Worm (Caenorhabditis elegans) whole organism, young adult: ENCODE measurements around the gene sre-48.

ENCODE experiments used
- B0019.2 ChIP-seq: fragments of 200-800 bp; sonication (Bioruptor generic); conservative IDR thresholded peaks from 2 replicates; pipeline ENCODE4 v1.3.6; 2022; ENCODE audit warnings: missing genetic modification reagents, missing genetic modification characterization, missing compliant biosample characterization
- B0035.1 ChIP-seq: sonication (generic microtip); optimal IDR thresholded peaks from 2 replicates; lab custom pipeline; 2016; ENCODE audit warnings: missing genetic modification characterization, mild to moderate bottlenecking, missing compliant biosample characterization, missing genotype, missing genetic modification reagents
- B0336.3 ChIP-seq: fragments of 200-800 bp; sonication (Bioruptor generic); IDR thresholded peaks from 2 replicates; pipeline ENCODE4 v1.3.6; 2022; ENCODE audit warnings: missing genetic modification characterization, missing compliant biosample characterization
- F10E7.11 ChIP-seq: sonication (generic microtip); optimal IDR thresholded peaks from 2 replicates; lab custom pipeline; 2017; ENCODE audit warnings: mild to moderate bottlenecking, missing genetic modification characterization, moderate library complexity, missing compliant biosample characterization
- F22D6.2 ChIP-seq: sonication (generic microtip); optimal IDR thresholded peaks from 2 replicates; lab custom pipeline; 2016; ENCODE audit warnings: mild to moderate bottlenecking, missing genetic modification characterization, missing compliant biosample characterization
- F33H1.4 ChIP-seq: fragments of 200-800 bp; sonication (Bioruptor generic); IDR thresholded peaks from 2 replicates; pipeline ENCODE4 v1.3.6; 2022; ENCODE audit warnings: missing genetic modification reagents, missing genetic modification characterization, missing compliant biosample characterization
- F49E8.2 ChIP-seq: sonication (generic microtip); optimal IDR thresholded peaks from 3 replicates; lab custom pipeline; 2017; ENCODE audit warnings: missing genetic modification characterization, mild to moderate bottlenecking, missing compliant biosample characterization, antibody characterized with exemption, moderate library complexity; ENCODE audit not compliant: insufficient read depth
- F57C9.4 ChIP-seq: sonication (generic microtip); optimal IDR thresholded peaks from 2 replicates; lab custom pipeline; 2017; ENCODE audit warnings: mild to moderate bottlenecking, missing genetic modification characterization, missing compliant biosample characterization
- Y53G8AR.9 ChIP-seq: fragments of 200-800 bp; sonication (Bioruptor generic); conservative IDR thresholded peaks from 2 replicates; pipeline ENCODE4 v1.3.6; 2022; ENCODE audit warnings: missing genetic modification reagents, missing genetic modification characterization, missing compliant biosample characterization
- Y67H2A.10 ChIP-seq: fragments of 200-800 bp; sonication (Bioruptor generic); conservative IDR thresholded peaks from 2 replicates; pipeline ENCODE4 v1.3.6; 2022; ENCODE audit warnings: missing genetic modification reagents, missing genetic modification characterization, missing compliant biosample characterization
- Y79H2A.3 ChIP-seq: fragments of 200-800 bp; sonication (Bioruptor generic); conservative IDR thresholded peaks from 2 replicates; pipeline ENCODE4 v1.3.6; 2022; ENCODE audit warnings: missing genetic modification reagents, missing genetic modification characterization, missing compliant biosample characterization
- Y95B8A.8 ChIP-seq: fragments of 200-800 bp; sonication (Bioruptor generic); IDR thresholded peaks from 2 replicates; pipeline ENCODE4 v1.3.6; 2022; ENCODE audit warnings: missing genetic modification reagents, missing genetic modification characterization, missing compliant biosample characterization
- atf-7 ChIP-seq: sonication (generic microtip); optimal IDR thresholded peaks from 2 replicates; lab custom pipeline; 2017; ENCODE audit warnings: mild to moderate bottlenecking, missing genetic modification characterization, missing compliant biosample characterization
- bed-1 ChIP-seq: fragments of 200-800 bp; sonication (Bioruptor generic); IDR thresholded peaks from 2 replicates; pipeline ENCODE4 v1.3.6; 2022; ENCODE audit warnings: missing genetic modification reagents, missing genetic modification characterization, missing compliant biosample characterization
- ccch-3 ChIP-seq: fragments of 200-800 bp; sonication (Bioruptor generic); optimal IDR thresholded peaks from 2 replicates; lab custom pipeline; 2018; ENCODE audit warnings: mild to moderate bottlenecking, missing genetic modification characterization, missing compliant biosample characterization
- ceh-100 ChIP-seq: fragments of 200-800 bp; sonication (Bioruptor generic); IDR thresholded peaks from 2 replicates; pipeline ENCODE4 v1.3.6; 2022; ENCODE audit warnings: missing genetic modification reagents, missing genetic modification characterization, missing compliant biosample characterization
- ceh-27 ChIP-seq: fragments of 200-800 bp; sonication (Bioruptor generic); optimal IDR thresholded peaks from 2 replicates; lab custom pipeline; 2018; ENCODE audit warnings: mild to moderate bottlenecking, missing genetic modification characterization, moderate library complexity, missing compliant biosample characterization
- ceh-40 ChIP-seq: fragments of 200-800 bp; sonication (Bioruptor generic); IDR thresholded peaks from 2 replicates; pipeline ENCODE4 v1.3.6; 2022; ENCODE audit warnings: missing genetic modification characterization, missing compliant biosample characterization
- ceh-58 ChIP-seq: fragments of 200-800 bp; sonication (Bioruptor generic); IDR thresholded peaks from 2 replicates; pipeline ENCODE4 v1.3.6; 2022; ENCODE audit warnings: missing genetic modification characterization, missing compliant biosample characterization
- dox-1 ChIP-seq: fragments of 200-800 bp; sonication (Bioruptor generic); IDR thresholded peaks from 2 replicates; pipeline ENCODE4 v1.3.6; 2022; ENCODE audit warnings: missing genetic modification reagents, missing genetic modification characterization, missing compliant biosample characterization
- dpff-1 ChIP-seq: sonication (generic microtip); optimal IDR thresholded peaks from 2 replicates; lab custom pipeline; 2017; ENCODE audit warnings: mild to moderate bottlenecking, missing genetic modification characterization, missing compliant biosample characterization
- dpl-1 ChIP-seq: fragments of 150-350 bp; optimal IDR thresholded peaks from 2 replicates; lab custom pipeline; 2014; ENCODE audit warnings: missing biosample characterization, missing genetic modification reagents, missing genetic modification characterization
- egl-18 ChIP-seq: fragments of 200-800 bp; sonication (Bioruptor generic); IDR thresholded peaks from 2 replicates; pipeline ENCODE4 v1.3.6; 2022; ENCODE audit warnings: missing genetic modification reagents, missing genetic modification characterization, missing compliant biosample characterization
- fkh-3 ChIP-seq: sonication (generic microtip); optimal IDR thresholded peaks from 2 replicates; lab custom pipeline; 2016; ENCODE audit warnings: mild to moderate bottlenecking, missing genetic modification characterization, missing compliant biosample characterization
- him-1 ChIP-seq: sonication (generic microtip); optimal IDR thresholded peaks from 2 replicates; lab custom pipeline; 2016; ENCODE audit warnings: missing genotype, missing genetic modification reagents, missing genetic modification characterization, missing compliant biosample characterization
- let-526 ChIP-seq: fragments of 200-800 bp; sonication (Bioruptor generic); IDR thresholded peaks from 2 replicates; pipeline ENCODE4 v1.3.6; 2022; ENCODE audit warnings: missing genetic modification reagents, missing genetic modification characterization, missing compliant biosample characterization
- lin-26 ChIP-seq: fragments of 200-800 bp; sonication (Bioruptor generic); IDR thresholded peaks from 2 replicates; pipeline ENCODE4 v1.3.6; 2022; ENCODE audit warnings: missing genetic modification reagents, missing genetic modification characterization, missing compliant biosample characterization
- lsy-27 ChIP-seq: sonication (generic microtip); optimal IDR thresholded peaks from 2 replicates; lab custom pipeline; 2017; ENCODE audit warnings: missing genetic modification characterization, mild to moderate bottlenecking, missing compliant biosample characterization, antibody characterized with exemption, missing genotype, borderline replicate concordance; ENCODE audit not compliant: insufficient read depth
- madf-10 ChIP-seq: sonication (generic microtip); optimal IDR thresholded peaks from 2 replicates; lab custom pipeline; 2016; ENCODE audit warnings: mild to moderate bottlenecking, missing genetic modification characterization, missing compliant biosample characterization
- madf-8 ChIP-seq: fragments of 200-800 bp; sonication (Bioruptor generic); conservative IDR thresholded peaks from 2 replicates; pipeline ENCODE4 v1.3.6; 2022; ENCODE audit warnings: missing genetic modification reagents, missing genetic modification characterization, missing compliant biosample characterization
- mcd-1 ChIP-seq: fragments of 200-800 bp; sonication (Bioruptor generic); IDR thresholded peaks from 2 replicates; pipeline ENCODE4 v1.3.6; 2022; ENCODE audit warnings: missing genetic modification reagents, missing genetic modification characterization, missing compliant biosample characterization
- nhr-179 ChIP-seq: sonication (generic microtip); optimal IDR thresholded peaks from 2 replicates; lab custom pipeline; 2016; ENCODE audit warnings: mild to moderate bottlenecking, missing genetic modification characterization, missing compliant biosample characterization
- nhr-90 ChIP-seq: sonication (generic microtip); optimal IDR thresholded peaks from 2 replicates; lab custom pipeline; 2016; ENCODE audit warnings: missing genotype, mild to moderate bottlenecking, missing genetic modification characterization, missing compliant biosample characterization
- pbrm-1 ChIP-seq: fragments of 200-800 bp; sonication (Bioruptor generic); IDR thresholded peaks from 2 replicates; pipeline ENCODE4 v1.3.6; 2022; ENCODE audit warnings: missing genetic modification reagents, missing genetic modification characterization, missing compliant biosample characterization
- rcor-1 ChIP-seq: fragments of 200-800 bp; sonication (Bioruptor generic); IDR thresholded peaks from 2 replicates; pipeline ENCODE4 v1.3.6; 2022; ENCODE audit warnings: missing genetic modification reagents, missing genetic modification characterization, missing compliant biosample characterization
- rec-8 ChIP-seq, 2 experiments: sonication (generic microtip); optimal IDR thresholded peaks; 2 replicates each; lab custom pipeline; 2016; ENCODE audit warnings: mild to moderate bottlenecking in 2 of 2, missing genetic modification characterization in 2 of 2, missing genetic modification reagents in 2 of 2, missing genotype in 2 of 2, missing biosample characterization in 1 of 2, missing compliant biosample characterization in 1 of 2, moderate library complexity in 1 of 2
- repo-1 ChIP-seq: sonication (generic microtip); optimal IDR thresholded peaks from 2 replicates; lab custom pipeline; 2017; ENCODE audit warnings: mild to moderate bottlenecking, missing genetic modification characterization, missing compliant biosample characterization
- sea-2 ChIP-seq: fragments of 200-800 bp; sonication (Bioruptor generic); IDR thresholded peaks from 2 replicates; pipeline ENCODE4 v1.3.6; 2022; ENCODE audit warnings: missing genetic modification characterization, missing compliant biosample characterization
- snpc-1.1 ChIP-seq: sonication (generic microtip); optimal IDR thresholded peaks from 2 replicates; lab custom pipeline; 2017; ENCODE audit warnings: missing genetic modification characterization, mild to moderate bottlenecking, missing compliant biosample characterization, antibody characterized with exemption, moderate library complexity, missing genotype, missing genetic modification reagents; ENCODE audit not compliant: insufficient read depth
- snpc-1.3 ChIP-seq: sonication (generic microtip); optimal IDR thresholded peaks from 2 replicates; lab custom pipeline; 2017; ENCODE audit warnings: missing genetic modification characterization, mild to moderate bottlenecking, missing compliant biosample characterization, antibody characterized with exemption, moderate library complexity, missing genotype, missing genetic modification reagents; ENCODE audit not compliant: insufficient read depth
- snpc-3.4 ChIP-seq: sonication (generic microtip); optimal IDR thresholded peaks from 2 replicates; lab custom pipeline; 2017; ENCODE audit warnings: missing genetic modification characterization, mild to moderate bottlenecking, missing compliant biosample characterization, antibody characterized with exemption, moderate library complexity, missing genotype, missing genetic modification reagents
- snpc-4 ChIP-seq, 5 experiments: fragments of 150-350 bp in 1 of 5; sonication (generic microtip) in 4 of 5; optimal IDR thresholded peaks; 2 replicates each; lab custom pipeline; 2014 to 2018; ENCODE audit warnings: missing genetic modification characterization in 5 of 5, missing biosample characterization in 3 of 5, antibody characterized with exemption in 2 of 5, mild to moderate bottlenecking in 2 of 5, missing compliant biosample characterization in 2 of 5, missing genotype in 2 of 5, moderate library complexity in 2 of 5, missing genetic modification reagents in 1 of 5
- unc-130 ChIP-seq: sonication (generic microtip); optimal IDR thresholded peaks from 2 replicates; lab custom pipeline; 2016; ENCODE audit warnings: missing genetic modification reagents, missing genetic modification characterization, missing compliant biosample characterization
- xnd-1 ChIP-seq: sonication (generic microtip); optimal IDR thresholded peaks from 2 replicates; lab custom pipeline; 2016; ENCODE audit warnings: missing genotype, missing genetic modification reagents, missing genetic modification characterization, missing compliant biosample characterization
- zfh-2 ChIP-seq: fragments of 200-800 bp; sonication (Bioruptor generic); conservative IDR thresholded peaks from 2 replicates; pipeline ENCODE4 v1.3.6; 2022; ENCODE audit warnings: missing genetic modification reagents, missing genetic modification characterization, missing compliant biosample characterization
- ztf-26 ChIP-seq: sonication (generic microtip); optimal IDR thresholded peaks from 2 replicates; lab custom pipeline; 2017; ENCODE audit warnings: missing genetic modification characterization, missing compliant biosample characterization
- ztf-28 ChIP-seq: fragments of 200-800 bp; sonication (Bioruptor generic); IDR thresholded peaks from 2 replicates; pipeline ENCODE4 v1.3.6; 2022; ENCODE audit warnings: missing genetic modification reagents, missing genetic modification characterization, missing compliant biosample characterization

The sre-48 gene

ce11 chrII:14018192-14018591 lies 38.5 kb upstream of the sre-48 start (continued):
- TF ChIP-seq ceh-100 (GFP tag; lab: Robert Waterston, UW) (peak; percentile 80), B0336.3 (GFP tag; lab: Robert Waterston, UW) (peak; percentile 93), let-526 (GFP tag; lab: Robert Waterston, UW) (no peak), zfh-2 (GFP tag; lab: Robert Waterston, UW) (peak; percentile 91), ztf-26 (peak; percentile 81), ccch-3 (GFP tag; lab: Kevin White, UChicago) (no peak), sea-2 (no peak), him-1 (tag; lab: Kevin White, UChicago) (peak; percentile 97), repo-1 (tag; lab: Kevin White, UChicago) (peak; percentile 95), snpc-4 (GFP tag; optimal IDR thresholded peaks at IDR 0.05; lab: Kevin White, UChicago) (peak; percentile 99), snpc-4 (tag; optimal IDR thresholded peaks at IDR 0.05; lab: Kevin White, UChicago) (peak; percentile 99 to 100 (median 100)), snpc-1.3 (peak; percentile 97), ztf-28 (GFP tag; lab: Robert Waterston, UW) (no peak), madf-10 (peak; percentile 48), F10E7.11 (peak; percentile 40), ceh-40 (GFP tag; lab: Robert Waterston, UW) (no peak), unc-130 (peak; percentile 60), Y67H2A.10 (GFP tag; lab: Robert Waterston, UW) (no peak), dox-1 (peak; percentile 95), rec-8 (tag; optimal IDR thresholded peaks at IDR 0.05; lab: Kevin White, UChicago) (peak; percentile 6 to 28), egl-18 (GFP tag; lab: Robert Waterston, UW) (no peak), xnd-1 (tag; lab: Kevin White, UChicago) (peak; percentile 69), snpc-3.4 (tag; lab: Kevin White, UChicago) (peak; percentile 98), F57C9.4 (tag; lab: Kevin White, UChicago) (peak; percentile 32), atf-7 (peak; percentile 78), ceh-27 (peak; percentile 39), lin-26 (peak; percentile 74), Y53G8AR.9 (GFP tag; lab: Robert Waterston, UW) (peak; percentile 62), bed-1 (GFP tag; lab: Robert Waterston, UW) (no peak), mcd-1 (GFP tag; lab: Robert Waterston, UW) (peak; percentile 92), dpl-1 (peak; percentile 3), snpc-1.1 (peak; percentile 99), fkh-3 (tag; lab: Kevin White, UChicago) (peak; percentile 28), F33H1.4 (peak; percentile 71), ceh-58 (no peak), Y95B8A.8 (GFP tag; lab: Robert Waterston, UW) (peak; percentile 10; the same call in 1 of the 2 replicates), nhr-90 (tag; lab: Kevin White, UChicago) (no peak), madf-8 (GFP tag; lab: Robert Waterston, UW) (peak; percentile 63), F49E8.2 (tag; lab: Kevin White, UChicago) (peak; percentile 88), dpff-1 (tag; lab: Kevin White, UChicago) (peak; percentile 89), pbrm-1 (GFP tag; lab: Robert Waterston, UW) (peak; percentile 97), F22D6.2 (tag; lab: Kevin White, UChicago) (peak; percentile 54), lsy-27 (tag; lab: Kevin White, UChicago) (peak; percentile 1), rcor-1 (peak; percentile 89), B0035.1 (tag; lab: Kevin White, UChicago) (peak; percentile 37), nhr-179 (peak; percentile 73), Y79H2A.3 (peak; percentile 62; the same call in 1 of the 2 replicates), B0019.2 (GFP tag; lab: Robert Waterston, UW) (no peak)
